Fruit fly (Drosophila melanogaster) whole organism, embryonic: ENCODE data around the gene Acbp6.

ENCODE experiments used
- ATbp ChIP-seq: fragments of 200-800 bp; sonication (Bioruptor generic); optimal IDR thresholded peaks from 2 replicates; lab custom pipeline; 2017; ENCODE audit warnings: missing biosample characterization, mild to moderate bottlenecking, missing genetic modification characterization, missing genetic modification reagents
- CG10321 ChIP-seq: fragments of 200-800 bp; sonication (Bioruptor generic); IDR thresholded peaks from 2 replicates; pipeline ENCODE4 v1.3.6; 2022; ENCODE audit warnings: missing biosample characterization, missing genetic modification characterization
- CG12104 ChIP-seq: fragments of 200-800 bp; sonication (Bioruptor generic); optimal IDR thresholded peaks from 3 replicates; lab custom pipeline; 2016; ENCODE audit warnings: missing biosample characterization, missing genetic modification characterization
- CG12391 ChIP-seq: fragments of 200-800 bp; sonication (Bioruptor generic); optimal IDR thresholded peaks from 3 replicates; lab custom pipeline; 2018; ENCODE audit warnings: missing biosample characterization, mild to moderate bottlenecking, missing genetic modification characterization, moderate library complexity
- CG14710 ChIP-seq: fragments of 200-800 bp; sonication (Bioruptor generic); optimal IDR thresholded peaks from 3 replicates; lab custom pipeline; 2019; ENCODE audit warnings: missing biosample characterization, mild to moderate bottlenecking, missing genetic modification characterization, moderate library complexity
- CG1603 ChIP-seq: fragments of 200-800 bp; sonication (Bioruptor generic); optimal IDR thresholded peaks from 2 replicates; lab custom pipeline; 2019; ENCODE audit warnings: missing biosample characterization, mild to moderate bottlenecking, missing genetic modification characterization, moderate library complexity
- CG17359 ChIP-seq: fragments of 200-800 bp; sonication (Bioruptor generic); optimal IDR thresholded peaks from 3 replicates; lab custom pipeline; 2018; ENCODE audit warnings: missing biosample characterization, mild to moderate bottlenecking, missing genetic modification characterization, moderate library complexity
- CG17802 ChIP-seq: fragments of 200-800 bp; sonication (Bioruptor generic); optimal IDR thresholded peaks from 2 replicates; lab custom pipeline; 2018; ENCODE audit warnings: missing biosample characterization, mild to moderate bottlenecking, missing genetic modification characterization, moderate library complexity
- CG1792 ChIP-seq: fragments of 200-800 bp; sonication (Bioruptor generic); optimal IDR thresholded peaks from 2 replicates; lab custom pipeline; 2016; ENCODE audit warnings: missing biosample characterization, missing genetic modification characterization
- CG2199 ChIP-seq: fragments of 200-800 bp; sonication (Bioruptor generic); IDR thresholded peaks from 3 replicates; pipeline ENCODE4 v1.3.6; 2022; ENCODE audit warnings: missing biosample characterization, missing genetic modification characterization
- CG30403 ChIP-seq: fragments of 200-800 bp; sonication (Bioruptor generic); optimal IDR thresholded peaks from 3 replicates; lab custom pipeline; 2016; ENCODE audit warnings: missing biosample characterization, missing genetic modification characterization
- CG32767 ChIP-seq: fragments of 200-800 bp; sonication (Bioruptor generic); IDR thresholded peaks from 2 replicates; pipeline ENCODE4 v1.3.6; 2022; ENCODE audit warnings: missing biosample characterization, missing genetic modification characterization
- CG32772 ChIP-seq: fragments of 200-800 bp; sonication (Bioruptor generic); IDR thresholded peaks from 2 replicates; pipeline ENCODE4 v1.3.6; 2022; ENCODE audit warnings: missing biosample characterization, missing genetic modification characterization
- CG6813 ChIP-seq: fragments of 200-800 bp; sonication (Bioruptor generic); optimal IDR thresholded peaks from 2 replicates; lab custom pipeline; 2017; ENCODE audit warnings: missing biosample characterization, missing genetic modification characterization, mild to moderate bottlenecking, moderate library complexity, missing genetic modification reagents
- CG7271 ChIP-seq: fragments of 200-800 bp; sonication (Bioruptor generic); optimal IDR thresholded peaks from 2 replicates; lab custom pipeline; 2018; ENCODE audit warnings: missing biosample characterization, mild to moderate bottlenecking, missing genetic modification characterization, moderate library complexity
- CG7839 ChIP-seq: fragments of 200-800 bp; sonication (Bioruptor generic); optimal IDR thresholded peaks from 3 replicates; lab custom pipeline; 2018; ENCODE audit warnings: missing biosample characterization, mild to moderate bottlenecking, missing genetic modification characterization, moderate library complexity
- Chrac-16 ChIP-seq: fragments of 200-800 bp; sonication (Bioruptor generic); optimal IDR thresholded peaks from 3 replicates; lab custom pipeline; 2016; ENCODE audit warnings: missing biosample characterization, missing genetic modification characterization
- Drgx ChIP-seq: fragments of 200-800 bp; sonication (Bioruptor generic); IDR thresholded peaks from 2 replicates; pipeline ENCODE4 v1.3.6; 2022; ENCODE audit warnings: missing biosample characterization, missing genetic modification characterization
- Hand ChIP-seq: fragments of 200-800 bp; sonication (Bioruptor generic); optimal IDR thresholded peaks from 2 replicates; lab custom pipeline; 2017; ENCODE audit warnings: mild to moderate bottlenecking, missing biosample characterization, missing genetic modification reagents, missing genetic modification characterization
- Nf-YA ChIP-seq: fragments of 200-800 bp; sonication (Bioruptor generic); IDR thresholded peaks from 2 replicates; pipeline ENCODE4 v1.3.6; 2022; ENCODE audit warnings: missing biosample characterization, missing genetic modification characterization
- Nf-YC ChIP-seq: fragments of 200-800 bp; optimal IDR thresholded peaks from 3 replicates; lab custom pipeline; 2019; ENCODE audit warnings: missing biosample characterization, mild to moderate bottlenecking, missing genetic modification characterization, moderate library complexity
- Pdp1 ChIP-seq, 2 experiments: fragments of 200-800 bp; sonication (Bioruptor generic); optimal IDR thresholded peaks; 3 replicates each; lab custom pipeline; 2016; ENCODE audit warnings: missing biosample characterization in 2 of 2, missing genetic modification characterization in 2 of 2, mild to moderate bottlenecking in 1 of 2, moderate library complexity in 1 of 2
- Rx ChIP-seq: fragments of 200-800 bp; sonication (Bioruptor generic); IDR thresholded peaks from 2 replicates; pipeline ENCODE4 v1.3.6; 2022; ENCODE audit warnings: missing biosample characterization, missing genetic modification characterization
- Sox100B ChIP-seq: fragments of 200-800 bp; sonication (Bioruptor generic); optimal IDR thresholded peaks from 3 replicates; lab custom pipeline; 2018; ENCODE audit warnings: missing biosample characterization, mild to moderate bottlenecking, missing genetic modification characterization
- Sox102F ChIP-seq: fragments of 200-800 bp; sonication (Bioruptor generic); optimal IDR thresholded peaks from 2 replicates; lab custom pipeline; 2018; ENCODE audit warnings: missing biosample characterization, mild to moderate bottlenecking, missing genetic modification characterization, moderate library complexity
- dan ChIP-seq: fragments of 200-800 bp; sonication (Bioruptor generic); IDR thresholded peaks from 2 replicates; pipeline ENCODE4 v1.3.6; 2022; ENCODE audit warnings: missing biosample characterization, missing genetic modification characterization
- dimm ChIP-seq: fragments of 200-800 bp; sonication (Bioruptor generic); IDR thresholded peaks from 2 replicates; pipeline ENCODE4 v1.3.6; 2022; ENCODE audit warnings: missing biosample characterization, missing genetic modification characterization
- dysf ChIP-seq: fragments of 200-800 bp; sonication (Bioruptor generic); IDR thresholded peaks from 3 replicates; pipeline ENCODE4 v1.3.6; 2022; ENCODE audit warnings: missing biosample characterization, missing genetic modification characterization
- emc ChIP-seq: fragments of 200-800 bp; sonication (Bioruptor generic); optimal IDR thresholded peaks from 2 replicates; lab custom pipeline; 2016; ENCODE audit warnings: missing biosample characterization, missing genetic modification characterization
- gcm2 ChIP-seq: fragments of 200-800 bp; sonication (Bioruptor generic); optimal IDR thresholded peaks from 2 replicates; lab custom pipeline; 2016; ENCODE audit warnings: missing biosample characterization, missing genetic modification characterization
- gem ChIP-seq: fragments of 200-800 bp; sonication (Bioruptor generic); optimal IDR thresholded peaks from 2 replicates; lab custom pipeline; 2019; ENCODE audit warnings: missing biosample characterization, mild to moderate bottlenecking, missing genetic modification characterization, moderate library complexity
- gsb-n ChIP-seq: fragments of 200-800 bp; sonication (Bioruptor generic); optimal IDR thresholded peaks from 3 replicates; lab custom pipeline; 2018; ENCODE audit warnings: missing biosample characterization, mild to moderate bottlenecking, missing genetic modification characterization
- lov ChIP-seq, 2 experiments: fragments of 200-800 bp in 1 of 2; fragments of >200 bp in 1 of 2; sonication (Bioruptor generic) in 1 of 2; IDR thresholded peaks in 1 of 2; optimal IDR thresholded peaks in 1 of 2; 2 replicates in 1 of 2; 3 replicates in 1 of 2; pipeline versions ENCODE4 v1.3.6 to Lab custom; 2017 to 2022; ENCODE audit warnings: missing biosample characterization in 1 of 2, missing genetic modification characterization in 1 of 2
- nmo ChIP-seq: fragments of 200-800 bp; sonication (Bioruptor generic); optimal IDR thresholded peaks from 2 replicates; lab custom pipeline; 2018; ENCODE audit warnings: missing biosample characterization, mild to moderate bottlenecking, missing genetic modification characterization, moderate library complexity
- org-1 ChIP-seq: fragments of 200-800 bp; sonication (Bioruptor generic); optimal IDR thresholded peaks from 2 replicates; lab custom pipeline; 2017; ENCODE audit warnings: missing biosample characterization, missing genetic modification characterization
- pfk ChIP-seq: fragments of 200-800 bp; sonication (Bioruptor generic); optimal IDR thresholded peaks from 2 replicates; lab custom pipeline; 2018; ENCODE audit warnings: missing biosample characterization, mild to moderate bottlenecking, missing genetic modification characterization, moderate library complexity
- psq ChIP-seq: fragments of 200-800 bp; sonication (Bioruptor generic); optimal IDR thresholded peaks from 2 replicates; lab custom pipeline; 2017; ENCODE audit warnings: missing biosample characterization, missing genetic modification characterization
- row ChIP-seq: fragments of 200-800 bp; sonication (Bioruptor generic); IDR thresholded peaks from 3 replicates; pipeline ENCODE4 v1.3.6; 2022; ENCODE audit warnings: missing biosample characterization, missing genetic modification characterization
- sc ChIP-seq, 3 experiments: fragments of >200 bp in 2 of 3; fragments of 200-800 bp in 1 of 3; sonication (Bioruptor generic) in 1 of 3; optimal IDR thresholded peaks; 2 replicates in 2 of 3; 3 replicates in 1 of 3; lab custom pipeline; 2017; ENCODE audit warnings: mild to moderate bottlenecking in 1 of 3, missing biosample characterization in 1 of 3, missing genetic modification characterization in 1 of 3, missing genetic modification reagents in 1 of 3
- sd ChIP-seq: fragments of 200-800 bp; sonication (Bioruptor generic); optimal IDR thresholded peaks from 3 replicates; lab custom pipeline; 2018; ENCODE audit warnings: missing biosample characterization, mild to moderate bottlenecking, missing genetic modification characterization, moderate library complexity
- sens ChIP-seq: fragments of 200-800 bp; sonication (Bioruptor generic); peaks from one replicate; lab custom pipeline; 2016; ENCODE audit warnings: missing biosample characterization, missing genetic modification characterization
- shn ChIP-seq: fragments of 200-800 bp; sonication (Bioruptor generic); optimal IDR thresholded peaks from 3 replicates; lab custom pipeline; 2016; ENCODE audit warnings: missing biosample characterization, missing genetic modification characterization
- so ChIP-seq: fragments of 200-800 bp; sonication (Bioruptor generic); IDR thresholded peaks from 3 replicates; pipeline ENCODE4 v1.3.6; 2022; ENCODE audit warnings: missing biosample characterization, missing genetic modification characterization
- sug ChIP-seq: fragments of 200-800 bp; optimal IDR thresholded peaks from 2 replicates; lab custom pipeline; 2019; ENCODE audit warnings: missing biosample characterization, mild to moderate bottlenecking, missing genetic modification characterization, moderate library complexity
- tll ChIP-seq, 2 experiments: fragments of 200-800 bp in 1 of 2; fragments of >200 bp in 1 of 2; sonication (Bioruptor generic) in 1 of 2; optimal IDR thresholded peaks; 2 replicates each; lab custom pipeline; 2017 to 2019; ENCODE audit warnings: missing biosample characterization in 2 of 2, missing genetic modification characterization in 2 of 2, mild to moderate bottlenecking in 1 of 2, moderate library complexity in 1 of 2
- zen2 ChIP-seq: fragments of 200-800 bp; sonication (Bioruptor generic); IDR thresholded peaks from 3 replicates; pipeline ENCODE4 v1.3.6; 2022; ENCODE audit warnings: missing biosample characterization, missing genetic modification characterization; ENCODE audit not compliant: partially characterized antibody

The Acbp6 gene

dm6 chr3L:7151521-7152465 is 23.1 kb downstream of the Acbp6 start (continued):
- TF ChIP-seq Nf-YA (GFP tag; lab: Robert Waterston, UW) (0 out of 2 replicates have a peak, but pooled peaks have one; percentile 37), lov (optimal IDR thresholded peaks at IDR 0.05; lab: Kevin White, UChicago) (no peak), lov (GFP tag; IDR thresholded peaks at IDR 0.05; lab: Robert Waterston, UW) (peak; percentile 80), dysf (GFP tag; lab: Robert Waterston, UW) (peak; percentile 33; the same call in 1 of the 3 replicates), Rx (no peak), nmo (GFP tag; lab: Kevin White, UChicago) (peak; percentile 74), ATbp (GFP tag; lab: Kevin White, UChicago) (peak; percentile 56), CG12104 (GFP tag; lab: Kevin White, UChicago) (peak; percentile 28), CG32767 (GFP tag; lab: Robert Waterston, UW) (peak; percentile 53; the same call in 1 of the 2 replicates), emc (GFP tag; lab: Kevin White, UChicago) (no peak), zen2 (GFP tag; lab: Robert Waterston, UW) (no peak), CG6813 (GFP tag; lab: Kevin White, UChicago) (no peak), gcm2 (GFP tag; lab: Kevin White, UChicago) (no peak), so (peak; percentile 8; the same call in 1 of the 3 replicates), sc (optimal IDR thresholded peaks at IDR 0.05; lab: Kevin White, UChicago) (no peak), sc (GFP tag; optimal IDR thresholded peaks at IDR 0.05; lab: Kevin White, UChicago) (peak; percentile 72), sug (tag; lab: Kevin White, UChicago) (no peak)

DNA sequence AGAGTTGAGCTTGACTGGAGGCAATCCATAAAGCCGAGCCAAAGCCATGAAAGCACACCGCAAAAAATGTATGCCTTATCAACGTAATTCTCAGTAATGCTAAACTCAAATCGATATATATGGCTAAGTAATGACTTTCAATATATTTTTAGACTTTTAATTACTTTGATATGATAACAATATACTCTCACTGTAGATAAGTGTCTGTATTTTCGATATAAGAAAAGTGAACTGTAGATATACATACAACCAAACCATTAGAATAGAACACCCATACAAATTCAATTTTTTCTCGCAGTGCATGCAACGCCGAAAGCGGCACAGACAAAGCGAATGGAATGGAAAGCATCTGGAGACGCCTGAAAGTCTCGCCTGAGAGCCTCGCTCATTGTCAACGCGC is 24.9 kb downstream of the Acbp6 start:
- TF ChIP-seq CG10321 (GFP tag; lab: Robert Waterston, UW) (no peak), Sox102F (GFP tag; lab: Kevin White, UChicago) (peak; percentile 36), Nf-YC (tag; lab: Kevin White, UChicago) (no peak), tll (GFP tag; optimal IDR thresholded peaks at IDR 0.05; lab: Kevin White, UChicago) (no peak), CG30403 (GFP tag; lab: Kevin White, UChicago) (peak; percentile 13), CG7271 (tag; lab: Kevin White, UChicago) (no peak), gem (tag; lab: Kevin White, UChicago) (peak; percentile 48), CG12391 (tag; lab: Kevin White, UChicago) (no peak), row (GFP tag; lab: Robert Waterston, UW) (peak; percentile 26; the same call in 2 of the 3 replicates), org-1 (GFP tag; lab: Kevin White, UChicago) (no peak), gsb-n (no peak), dimm (no peak), CG1603 (peak; percentile 8), Chrac-16 (no peak), CG2199 (no peak), Hand (GFP tag; lab: Kevin White, UChicago) (no peak), CG17359 (tag; lab: Kevin White, UChicago) (peak; percentile 1), pfk (no peak), CG14710 (peak; percentile 1), sens (GFP tag; lab: Kevin White, UChicago) (peak; percentile 76), CG1792 (GFP tag; lab: Kevin White, UChicago) (no peak), CG17802 (no peak), dan (no peak), CG32772 (no peak), CG7839 (tag; lab: Kevin White, UChicago) (peak; percentile 14), shn (no peak), Drgx (GFP tag; lab: Robert Waterston, UW) (peak; percentile 52; the same call in 1 of the 2 replicates), Sox100B (GFP tag; lab: Kevin White, UChicago) (peak; percentile 2), psq (GFP tag; lab: Kevin White, UChicago) (no peak), sd (tag; lab: Kevin White, UChicago) (no peak), Pdp1 (GFP tag; optimal IDR thresholded peaks at IDR 0.05; lab: Kevin White, UChicago) (no peak)
